Fruit fly (Drosophila melanogaster) whole organism, embryonic: ENCODE measurements around the gene CG33125.

ENCODE experiments used
- CG14667 ChIP-seq: fragments of 200-800 bp; sonication (Bioruptor generic); IDR thresholded peaks from 2 replicates; pipeline ENCODE4 v1.3.6; 2022; ENCODE audit warnings: missing biosample characterization, missing genetic modification characterization
- CG17612 ChIP-seq: fragments of 200-800 bp; sonication (Bioruptor generic); IDR thresholded peaks from 2 replicates; pipeline ENCODE4 v1.3.6; 2022; ENCODE audit warnings: missing biosample characterization, missing genetic modification characterization
- CG3838 ChIP-seq: fragments of 200-800 bp; sonication (Bioruptor generic); optimal IDR thresholded peaks from 3 replicates; lab custom pipeline; 2016; ENCODE audit warnings: missing biosample characterization, missing genetic modification characterization
- Sry-β ChIP-seq: fragments of 200-800 bp; sonication (Bioruptor generic); optimal IDR thresholded peaks from 2 replicates; lab custom pipeline; 2018; ENCODE audit warnings: missing biosample characterization, mild to moderate bottlenecking, missing genetic modification characterization, moderate library complexity
- ara ChIP-seq: fragments of 200-800 bp; sonication (Bioruptor generic); IDR thresholded peaks from 2 replicates; pipeline ENCODE4 v1.3.6; 2022; ENCODE audit warnings: missing biosample characterization, missing genetic modification characterization
- oc ChIP-seq: fragments of 200-800 bp; sonication (Bioruptor generic); optimal IDR thresholded peaks from 2 replicates; lab custom pipeline; 2018; ENCODE audit warnings: missing biosample characterization, mild to moderate bottlenecking, missing genetic modification characterization, moderate library complexity
- psq ChIP-seq: fragments of 200-800 bp; sonication (Bioruptor generic); optimal IDR thresholded peaks from 2 replicates; lab custom pipeline; 2017; ENCODE audit warnings: missing biosample characterization, missing genetic modification characterization

DNA sequence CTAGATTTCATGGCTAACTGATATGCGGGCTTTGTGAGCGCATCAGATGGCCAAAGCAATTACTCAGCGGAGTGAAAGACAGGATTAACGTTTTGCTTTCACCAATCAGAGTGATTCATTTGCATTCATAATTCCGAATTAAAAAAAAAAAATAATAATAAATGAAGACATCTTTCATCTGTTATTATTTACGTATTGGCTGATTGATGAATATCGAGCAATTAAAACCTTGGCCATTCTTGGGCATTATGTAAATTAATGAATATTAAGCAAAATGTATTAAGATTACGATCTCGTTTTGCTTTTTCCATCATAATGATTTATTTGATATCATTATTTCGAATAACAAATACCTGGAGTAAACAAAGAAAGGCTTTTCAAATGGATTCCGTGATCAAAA is 12.5 kb upstream of the CG33125 start, which contains the start of gene Trf4:
- TF ChIP-seq CG3838 (no peak), ara (GFP tag; lab: Robert Waterston, UW) (no peak), psq (GFP tag; lab: Kevin White, UChicago) (no peak), CG14667 (GFP tag; lab: Robert Waterston, UW) (no peak), oc (tag; lab: Kevin White, UChicago) (no peak), Sry-β (GFP tag; lab: Kevin White, UChicago) (no peak), CG17612 (GFP tag; lab: Robert Waterston, UW) (no peak)
